Fruit fly (Drosophila melanogaster) whole organism, prepupa: ENCODE results near the gene CecA2.

Experiments used
- Blimp-1 ChIP-seq: fragments of 200-800 bp; sonication (Bioruptor generic); optimal IDR thresholded peaks from 3 replicates; lab custom pipeline; 2017; ENCODE audit warnings: missing biosample characterization, missing genetic modification characterization, mild to moderate bottlenecking, moderate library complexity, missing genetic modification reagents
- CG11294 ChIP-seq: fragments of 200-800 bp; sonication (Bioruptor generic); IDR thresholded peaks from 2 replicates; pipeline ENCODE4 v1.3.6; 2022; ENCODE audit warnings: missing biosample characterization, missing genetic modification characterization
- CG11762 ChIP-seq: fragments of 200-800 bp; sonication (Bioruptor generic); optimal IDR thresholded peaks from 3 replicates; lab custom pipeline; 2016; ENCODE audit warnings: missing biosample characterization, missing genetic modification characterization; ENCODE audit not compliant: insufficient read depth
- CG11902 ChIP-seq: fragments of 200-800 bp; sonication (Bioruptor generic); optimal IDR thresholded peaks from 3 replicates; lab custom pipeline; 2016; ENCODE audit warnings: missing biosample characterization, missing genetic modification characterization
- CG15336 ChIP-seq: fragments of 200-800 bp; sonication (Bioruptor generic); IDR thresholded peaks from 2 replicates; pipeline ENCODE4 v1.3.6; 2022; ENCODE audit warnings: missing biosample characterization, missing genetic modification characterization
- CG1621 ChIP-seq: fragments of 200-800 bp; sonication (Bioruptor generic); optimal IDR thresholded peaks from 3 replicates; lab custom pipeline; 2018; ENCODE audit warnings: missing biosample characterization, mild to moderate bottlenecking, missing genetic modification characterization
- CG16779 ChIP-seq: fragments of 200-800 bp; sonication (Bioruptor generic); optimal IDR thresholded peaks from 3 replicates; lab custom pipeline; 2017; ENCODE audit warnings: missing biosample characterization, mild to moderate bottlenecking, missing genetic modification characterization
- CG3032 ChIP-seq: fragments of 200-800 bp; optimal IDR thresholded peaks from 2 replicates; lab custom pipeline; 2019; ENCODE audit warnings: missing biosample characterization, mild to moderate bottlenecking, missing genetic modification characterization, moderate library complexity
- CG31627 ChIP-seq: fragments of 200-800 bp; sonication (Bioruptor generic); optimal IDR thresholded peaks from 3 replicates; lab custom pipeline; 2016; ENCODE audit warnings: missing biosample characterization, missing genetic modification characterization
- CG32006 ChIP-seq: fragments of 200-800 bp; sonication (Bioruptor generic); optimal IDR thresholded peaks from 3 replicates; lab custom pipeline; 2017; ENCODE audit warnings: missing biosample characterization, mild to moderate bottlenecking, missing genetic modification characterization
- CG34406 ChIP-seq: fragments of 200-800 bp; sonication (Bioruptor generic); optimal IDR thresholded peaks from 3 replicates; lab custom pipeline; 2016; ENCODE audit warnings: missing biosample characterization, missing genetic modification characterization
- CG4318 ChIP-seq: fragments of 200-800 bp; sonication (Bioruptor generic); optimal IDR thresholded peaks from 3 replicates; lab custom pipeline; 2017; ENCODE audit warnings: missing biosample characterization, mild to moderate bottlenecking, missing genetic modification characterization
- CG6163 ChIP-seq: fragments of 200-800 bp; sonication (Bioruptor generic); IDR thresholded peaks from 3 replicates; pipeline ENCODE4 v1.3.6; 2022; ENCODE audit warnings: missing biosample characterization, missing genetic modification characterization
- CG6276 ChIP-seq: fragments of 200-800 bp; sonication (Bioruptor generic); optimal IDR thresholded peaks from 2 replicates; lab custom pipeline; 2017; ENCODE audit warnings: missing biosample characterization, mild to moderate bottlenecking, missing genetic modification characterization
- CG6792 ChIP-seq: fragments of 200-800 bp; sonication (Bioruptor generic); optimal IDR thresholded peaks from 3 replicates; lab custom pipeline; 2016; ENCODE audit warnings: missing biosample characterization, missing genetic modification characterization
- CG6854 ChIP-seq: fragments of 200-800 bp; sonication (Bioruptor generic); optimal IDR thresholded peaks from 2 replicates; lab custom pipeline; 2017; ENCODE audit warnings: missing biosample characterization, mild to moderate bottlenecking, missing genetic modification characterization
- CG8119 ChIP-seq: fragments of 200-800 bp; sonication (Bioruptor generic); IDR thresholded peaks from 3 replicates; pipeline ENCODE4 v1.3.6; 2022; ENCODE audit warnings: missing biosample characterization, missing genetic modification characterization
- CG8319 ChIP-seq: fragments of 200-800 bp; sonication (Bioruptor generic); optimal IDR thresholded peaks from 3 replicates; lab custom pipeline; 2016; ENCODE audit warnings: missing biosample characterization, missing genetic modification characterization
- CG8632 ChIP-seq: fragments of 200-800 bp; sonication (Bioruptor generic); optimal IDR thresholded peaks from 3 replicates; lab custom pipeline; 2016; ENCODE audit warnings: missing biosample characterization, missing genetic modification characterization
- CG9139 ChIP-seq: fragments of 200-800 bp; sonication (Bioruptor generic); optimal IDR thresholded peaks from 3 replicates; lab custom pipeline; 2017; ENCODE audit warnings: missing biosample characterization, mild to moderate bottlenecking, missing genetic modification characterization
- Eip75B ChIP-seq: fragments of 200-800 bp; sonication (Bioruptor generic); optimal IDR thresholded peaks from 3 replicates; lab custom pipeline; 2016; ENCODE audit warnings: missing biosample characterization, missing genetic modification characterization
- Eip78C ChIP-seq: fragments of 200-800 bp; sonication (Bioruptor generic); peaks from one replicate; lab custom pipeline; 2016; ENCODE audit warnings: missing biosample characterization, missing genetic modification characterization
- Ets21C ChIP-seq: fragments of 200-800 bp; sonication (Bioruptor generic); optimal IDR thresholded peaks from 3 replicates; lab custom pipeline; 2016; ENCODE audit warnings: missing biosample characterization, missing genetic modification characterization
- Ets96B ChIP-seq: fragments of 200-800 bp; optimal IDR thresholded peaks from 2 replicates; lab custom pipeline; 2019; ENCODE audit warnings: missing biosample characterization, mild to moderate bottlenecking, missing genetic modification characterization, moderate library complexity
- Hr39 ChIP-seq: fragments of 200-800 bp; sonication (Bioruptor generic); optimal IDR thresholded peaks from 2 replicates; lab custom pipeline; 2016; ENCODE audit warnings: missing biosample characterization, missing genetic modification characterization
- Hr4 ChIP-seq: fragments of 200-800 bp; sonication (Bioruptor generic); optimal IDR thresholded peaks from 3 replicates; lab custom pipeline; 2016; ENCODE audit warnings: missing biosample characterization, missing genetic modification characterization
- Met ChIP-seq: fragments of 200-800 bp; sonication (Bioruptor generic); optimal IDR thresholded peaks from 3 replicates; lab custom pipeline; 2016; ENCODE audit warnings: missing biosample characterization, missing genetic modification characterization
- Sox15 ChIP-seq: fragments of 200-800 bp; sonication (Bioruptor generic); optimal IDR thresholded peaks from 3 replicates; lab custom pipeline; 2016; ENCODE audit warnings: missing biosample characterization, missing genetic modification characterization
- achi ChIP-seq: fragments of 200-800 bp; sonication (Bioruptor generic); optimal IDR thresholded peaks from 3 replicates; lab custom pipeline; 2016; ENCODE audit warnings: missing biosample characterization, missing genetic modification characterization
- acj6 ChIP-seq: fragments of 200-800 bp; sonication (Bioruptor generic); optimal IDR thresholded peaks from 3 replicates; lab custom pipeline; 2016; ENCODE audit warnings: missing biosample characterization, missing genetic modification characterization
- cyc ChIP-seq: fragments of 200-800 bp; sonication (Bioruptor generic); optimal IDR thresholded peaks from 3 replicates; lab custom pipeline; 2016; ENCODE audit warnings: missing biosample characterization, missing genetic modification characterization
- dac ChIP-seq: fragments of 200-800 bp; sonication (Bioruptor generic); optimal IDR thresholded peaks from 2 replicates; lab custom pipeline; 2017; ENCODE audit warnings: missing biosample characterization, mild to moderate bottlenecking, missing genetic modification characterization
- dsx ChIP-seq: fragments of 200-800 bp; optimal IDR thresholded peaks from 3 replicates; lab custom pipeline; 2019; ENCODE audit warnings: missing biosample characterization, mild to moderate bottlenecking, missing genetic modification characterization, moderate library complexity; ENCODE audit not compliant: poor library complexity, severe bottlenecking
- eg ChIP-seq: fragments of 200-800 bp; sonication (Bioruptor generic); IDR thresholded peaks from 3 replicates; pipeline ENCODE4 v1.3.6; 2022; ENCODE audit warnings: missing biosample characterization, missing genetic modification characterization
- fd59A ChIP-seq: fragments of 200-800 bp; sonication (Bioruptor generic); optimal IDR thresholded peaks from 2 replicates; lab custom pipeline; 2017; ENCODE audit warnings: missing biosample characterization, mild to moderate bottlenecking, missing genetic modification characterization, missing genetic modification reagents
- lz ChIP-seq: fragments of 200-800 bp; sonication (Bioruptor generic); optimal IDR thresholded peaks from 3 replicates; lab custom pipeline; 2016; ENCODE audit warnings: missing biosample characterization, missing genetic modification characterization
- net ChIP-seq: fragments of 200-800 bp; sonication (Bioruptor generic); optimal IDR thresholded peaks from 3 replicates; lab custom pipeline; 2016; ENCODE audit warnings: missing biosample characterization, missing genetic modification characterization
- pdm3 ChIP-seq: fragments of 200-800 bp; sonication (Bioruptor generic); optimal IDR thresholded peaks from 3 replicates; lab custom pipeline; 2016; ENCODE audit warnings: missing biosample characterization, missing genetic modification characterization
- salr ChIP-seq, 2 experiments: fragments of 200-800 bp; sonication (Bioruptor generic); optimal IDR thresholded peaks; 3 replicates each; lab custom pipeline; 2016 to 2018; ENCODE audit warnings: missing biosample characterization in 2 of 2, missing genetic modification characterization in 2 of 2, mild to moderate bottlenecking in 1 of 2
- spab ChIP-seq: fragments of 200-800 bp; sonication (Bioruptor generic); optimal IDR thresholded peaks from 2 replicates; lab custom pipeline; 2017; ENCODE audit warnings: missing biosample characterization, mild to moderate bottlenecking, missing genetic modification characterization, missing genetic modification reagents
- topi ChIP-seq: fragments of 200-800 bp; sonication (Bioruptor generic); optimal IDR thresholded peaks from 3 replicates; lab custom pipeline; 2016; ENCODE audit warnings: missing biosample characterization, missing genetic modification characterization
- vri ChIP-seq: fragments of 200-800 bp; sonication (Bioruptor generic); optimal IDR thresholded peaks from 3 replicates; lab custom pipeline; 2016; ENCODE audit warnings: missing biosample characterization, mild to moderate bottlenecking, missing genetic modification characterization

CecA2 gene

dm6 chr3R:30164162-30164561, 47.8 kb upstream of the CecA2 start (continued):
- TF ChIP-seq CG8632 (GFP tag; lab: Kevin White, UChicago): no peak
- peak; percentile 29 for TF ChIP-seq lz (GFP tag; lab: Kevin White, UChicago)
- peak; percentile 42 for TF ChIP-seq Eip75B
- TF ChIP-seq CG31627 (GFP tag; lab: Kevin White, UChicago): no peak
- no peak for TF ChIP-seq cyc (GFP tag; lab: Kevin White, UChicago)
- peak; percentile 57 for TF ChIP-seq pdm3 (GFP tag; lab: Kevin White, UChicago)
- TF ChIP-seq Eip78C (GFP tag; lab: Kevin White, UChicago): peak; percentile 86
- no peak for TF ChIP-seq CG3032
- TF ChIP-seq CG6854 (GFP tag; lab: Kevin White, UChicago): peak; percentile 56
- peak; percentile 95 for TF ChIP-seq Blimp-1
- TF ChIP-seq dsx (GFP tag; lab: Kevin White, UChicago): no peak
- no peak for TF ChIP-seq Sox15 (GFP tag; lab: Kevin White, UChicago)
- TF ChIP-seq CG16779: no peak
- TF ChIP-seq CG9139 (GFP tag; lab: Kevin White, UChicago): no peak
- peak; percentile 42; the same call in 1 of the 2 replicates for TF ChIP-seq CG11294
- peak; percentile 58 for TF ChIP-seq net (GFP tag; lab: Kevin White, UChicago)
- peak; percentile 13 for TF ChIP-seq CG11762 (GFP tag; lab: Kevin White, UChicago)
- TF ChIP-seq dac (GFP tag; lab: Kevin White, UChicago): peak; percentile 80
- TF ChIP-seq CG11902 (GFP tag; lab: Kevin White, UChicago): no peak
- TF ChIP-seq fd59A (GFP tag; lab: Kevin White, UChicago): no peak
- no peak for TF ChIP-seq vri (GFP tag; lab: Kevin White, UChicago)
- peak; percentile 89 for TF ChIP-seq Hr4 (GFP tag; lab: Kevin White, UChicago)
- TF ChIP-seq CG1621 (tag; lab: Kevin White, UChicago): no peak
- peak; percentile 83 for TF ChIP-seq CG6163 (GFP tag; lab: Robert Waterston, UW)
- peak in 1 of 2 experiments; percentile 64 for TF ChIP-seq salr (GFP tag; optimal IDR thresholded peaks at IDR 0.05; lab: Kevin White, UChicago)
- TF ChIP-seq eg (GFP tag; lab: Robert Waterston, UW): peak; percentile 89

dm6 chr3R:30166159-30166784, 45.7 kb upstream of the CecA2 start, which contains the start of gene VhaAC45RP:
Gene VhaAC45RP, minus strand, starts transcription at chr3R:30166419.
- TF ChIP-seq Hr4 (GFP tag; lab: Kevin White, UChicago): no peak
- no peak for TF ChIP-seq Blimp-1
- no peak for TF ChIP-seq CG8119 (GFP tag; lab: Robert Waterston, UW)
- no peak for TF ChIP-seq achi (GFP tag; lab: Kevin White, UChicago)
- TF ChIP-seq CG8632 (GFP tag; lab: Kevin White, UChicago): no peak
- TF ChIP-seq CG6276 (GFP tag; lab: Kevin White, UChicago): no peak
- TF ChIP-seq acj6: no peak
- TF ChIP-seq CG16779: no peak
- TF ChIP-seq topi: no peak
- no peak for TF ChIP-seq CG8319
- TF ChIP-seq Met (GFP tag; lab: Kevin White, UChicago): no peak

dm6 chr3R:30170671-30171667, 41.0 kb upstream of the CecA2 start, which contains the start of gene Rsod:
Gene Rsod, minus strand, starts transcription at chr3R:30171207.
- peak; percentile 81 for TF ChIP-seq CG6792
- TF ChIP-seq Ets21C (GFP tag; lab: Kevin White, UChicago): peak; percentile 57
- peak; percentile 92 for TF ChIP-seq CG32006
- peak; percentile 88 for TF ChIP-seq acj6
- peak; percentile 99 for TF ChIP-seq Blimp-1
- peak; percentile 79 for TF ChIP-seq Hr39 (GFP tag; lab: Kevin White, UChicago)
- peak; percentile 84 for TF ChIP-seq dac (GFP tag; lab: Kevin White, UChicago)
- peak; percentile 80 for TF ChIP-seq cyc (GFP tag; lab: Kevin White, UChicago)
- TF ChIP-seq CG15336: peak; percentile 95
- peak; percentile 70 for TF ChIP-seq CG31627 (GFP tag; lab: Kevin White, UChicago)
- peak; percentile 65 for TF ChIP-seq spab (GFP tag; lab: Kevin White, UChicago)
- peak; percentile 74 for TF ChIP-seq vri (GFP tag; lab: Kevin White, UChicago)
- peak; percentile 80 for TF ChIP-seq CG34406 (GFP tag; lab: Kevin White, UChicago)
- TF ChIP-seq CG9139 (GFP tag; lab: Kevin White, UChicago): no peak
- peak; percentile 78 for TF ChIP-seq Ets96B (tag; lab: Kevin White, UChicago)
- TF ChIP-seq CG8632 (GFP tag; lab: Kevin White, UChicago): peak; percentile 79
- peak; percentile 77 for TF ChIP-seq CG11762 (GFP tag; lab: Kevin White, UChicago)
- peak; percentile 85 for TF ChIP-seq net (GFP tag; lab: Kevin White, UChicago)
- TF ChIP-seq CG4318: peak; percentile 79
- TF ChIP-seq dsx (GFP tag; lab: Kevin White, UChicago): peak; percentile 65
- peak; percentile 76 for TF ChIP-seq CG3032
- peak; percentile 86 for TF ChIP-seq CG11294
- peak; percentile 70 for TF ChIP-seq Eip75B
- TF ChIP-seq CG6854 (GFP tag; lab: Kevin White, UChicago): peak; percentile 53
